Worm (Caenorhabditis elegans): ENCODE data around the gene E04F6.6.

E04F6.6 gene

DNA sequence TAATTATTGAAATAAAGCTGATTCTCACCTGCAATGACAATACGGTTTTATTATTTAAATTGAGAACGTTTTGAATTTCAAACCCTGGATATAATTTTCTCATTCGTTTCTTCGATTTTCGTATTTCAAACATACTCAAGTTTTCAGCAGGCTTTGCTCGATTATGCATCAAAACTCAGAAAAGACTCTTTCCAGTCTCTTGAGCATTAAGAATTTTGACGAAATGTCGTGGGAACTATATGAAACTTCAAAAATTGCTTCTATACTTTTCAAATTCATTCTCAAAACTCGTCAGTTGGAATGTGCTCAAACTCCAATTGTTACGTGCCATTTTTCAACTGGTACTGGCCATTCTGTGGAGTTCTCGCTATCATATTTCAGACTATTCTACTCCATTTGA is 6.0 kb upstream of the E04F6.6 start, which contains the start of gene srd-59:
srd-59 (plus strand) TSS at position 301 of the 400 bp plus-strand sequence.
- no peak for TF ChIP-seq klf-2 (GFP tag; conservative IDR thresholded peaks at IDR 0.05)
- no peak for TF ChIP-seq ref-1 (GFP tag; conservative IDR thresholded peaks at IDR 0.05)
- no peak for TF ChIP-seq med-1 (GFP tag; optimal IDR thresholded peaks at IDR 0.05; ENCODE audit: insufficient read depth)
- TF ChIP-seq ztf-29 (GFP tag; IDR thresholded peaks at IDR 0.05): no peak
- TF ChIP-seq ztf-23 (GFP tag; IDR thresholded peaks at IDR 0.05): no peak
- no peak for TF ChIP-seq cog-1 (tag; optimal IDR thresholded peaks at IDR 0.05)
- TF ChIP-seq T22C8.4 (GFP tag; IDR thresholded peaks at IDR 0.05): no peak
- TF ChIP-seq tab-1 (GFP tag; IDR thresholded peaks at IDR 0.05): no peak
- TF ChIP-seq flt-1 (GFP tag; IDR thresholded peaks at IDR 0.05): no peak

DNA sequence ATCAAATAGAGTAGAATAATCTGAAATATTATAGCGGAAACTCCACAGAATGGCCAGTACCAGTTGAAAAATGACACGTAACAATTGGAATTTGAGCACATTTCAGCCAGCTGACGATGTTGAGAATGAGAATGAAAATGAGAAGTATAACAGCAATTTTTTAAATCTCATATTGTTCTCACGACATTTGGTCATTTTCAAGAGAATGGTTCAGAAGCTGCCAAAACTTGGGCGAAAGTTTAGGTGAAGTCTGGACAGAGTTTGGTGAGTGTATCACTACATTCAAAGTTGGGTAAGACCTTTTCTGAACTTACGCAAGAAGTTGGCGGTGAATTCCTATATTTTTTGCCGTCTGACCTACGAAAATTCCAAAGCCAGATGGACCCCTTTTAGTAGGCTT is 5.6 kb upstream of the E04F6.6 start, which contains the start of gene srd-58:
srd-58 (minus strand) TSS at position 101 of the 400 bp plus-strand sequence.
- no peak for TF ChIP-seq flt-1 (GFP tag; IDR thresholded peaks at IDR 0.05)
- no peak for TF ChIP-seq ztf-23 (GFP tag; IDR thresholded peaks at IDR 0.05)
- no peak for TF ChIP-seq tab-1 (GFP tag; IDR thresholded peaks at IDR 0.05)

DNA sequence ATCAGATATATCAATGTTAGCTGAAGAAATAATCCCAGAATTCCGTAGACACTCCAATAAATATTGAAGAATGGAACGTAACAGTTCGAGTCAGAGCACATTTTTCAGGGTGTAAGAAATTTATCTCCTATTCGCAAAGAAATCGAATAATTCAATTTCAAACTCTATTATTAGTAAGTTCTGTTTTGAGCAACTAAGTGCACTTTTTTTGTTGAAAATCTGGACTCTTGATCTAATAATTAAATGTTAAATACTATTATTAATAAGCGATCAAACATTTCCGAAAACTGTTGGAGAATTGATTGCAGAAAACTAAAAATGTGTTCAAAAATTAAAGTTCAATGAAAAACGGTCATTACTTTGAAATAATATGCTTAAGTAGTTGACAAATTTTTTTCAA is 3.7 kb upstream of the E04F6.6 start, which contains the start of gene srd-56:
srd-56 (minus strand) TSS at position 101 of the 400 bp plus-strand sequence.
- no peak for TF ChIP-seq ztf-29 (GFP tag; IDR thresholded peaks at IDR 0.05)
- TF ChIP-seq cog-1 (tag; optimal IDR thresholded peaks at IDR 0.05): no peak
- TF ChIP-seq flt-1 (GFP tag; IDR thresholded peaks at IDR 0.05): no peak
- no peak for TF ChIP-seq tab-1 (GFP tag; IDR thresholded peaks at IDR 0.05)
- no peak for TF ChIP-seq T22C8.4 (GFP tag; IDR thresholded peaks at IDR 0.05)
- no peak for TF ChIP-seq med-1 (GFP tag; optimal IDR thresholded peaks at IDR 0.05; ENCODE audit: insufficient read depth)
- TF ChIP-seq klf-2 (GFP tag; conservative IDR thresholded peaks at IDR 0.05): no peak
- no peak for TF ChIP-seq ref-1 (GFP tag; conservative IDR thresholded peaks at IDR 0.05)
- no peak for TF ChIP-seq ztf-23 (GFP tag; IDR thresholded peaks at IDR 0.05)

DNA sequence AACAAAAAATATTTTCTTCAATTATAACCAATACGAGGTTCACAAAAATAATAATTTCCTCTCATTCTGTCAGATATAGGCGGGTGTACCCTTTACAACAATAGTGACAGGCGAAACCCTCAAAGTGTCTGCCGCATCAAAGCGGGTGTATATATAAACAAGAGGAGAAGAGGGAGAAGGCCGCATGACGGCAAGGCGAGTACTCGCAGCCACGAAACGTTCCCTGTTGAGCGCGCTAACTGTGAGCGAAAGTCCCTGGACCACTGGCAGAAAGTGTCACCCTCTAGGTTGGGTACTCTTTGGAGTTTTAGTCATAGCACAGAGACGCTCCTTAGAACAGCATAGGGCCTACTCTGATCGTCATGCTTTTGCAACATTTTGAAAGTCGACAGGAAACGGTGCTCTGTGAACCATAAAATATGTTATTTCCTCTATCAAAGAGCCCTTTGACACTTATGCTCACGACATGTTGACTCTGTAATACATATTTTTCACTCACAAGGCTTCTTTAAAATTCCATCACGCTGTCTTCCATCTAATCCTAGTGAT is 760 bp upstream of the E04F6.6 start, which contains the start of gene pcrg-1:
pcrg-1 (plus strand) TSS at position 499 of the 549 bp plus-strand sequence.
- TF ChIP-seq ztf-29 (GFP tag; IDR thresholded peaks at IDR 0.05) (peak; percentile 85), ref-1 (GFP tag; conservative IDR thresholded peaks at IDR 0.05) (peak; percentile 82), cog-1 (tag; optimal IDR thresholded peaks at IDR 0.05) (peak; percentile 74), T22C8.4 (GFP tag; IDR thresholded peaks at IDR 0.05) (peak; percentile 92), med-1 (GFP tag; optimal IDR thresholded peaks at IDR 0.05; ENCODE audit: insufficient read depth) (peak; percentile 61), tab-1 (GFP tag; IDR thresholded peaks at IDR 0.05) (peak; percentile 96), ztf-23 (GFP tag; IDR thresholded peaks at IDR 0.05) (peak; percentile 94), flt-1 (GFP tag; IDR thresholded peaks at IDR 0.05) (peak; percentile 95), klf-2 (GFP tag; conservative IDR thresholded peaks at IDR 0.05) (peak; percentile 86)

DNA sequence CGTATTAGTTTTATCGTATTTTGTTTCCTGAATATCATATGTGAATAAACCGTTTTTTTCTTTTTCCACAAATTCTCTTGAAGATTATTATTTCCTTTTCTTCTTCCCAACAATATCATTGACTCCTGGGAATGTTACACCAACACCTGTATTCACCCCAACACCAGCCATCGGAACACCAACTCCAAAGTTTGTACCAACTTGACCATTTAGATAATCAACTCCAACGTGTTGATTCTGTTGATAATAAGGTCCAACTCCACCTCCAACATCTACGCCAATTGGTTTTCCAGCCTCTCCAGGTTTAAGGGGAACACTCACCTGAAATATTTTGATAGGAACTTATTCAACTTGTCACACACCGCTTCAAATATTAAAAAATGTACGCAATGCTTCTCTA is 1.9 kb downstream of the E04F6.6 start:
- no peak for TF ChIP-seq tab-1 (GFP tag; IDR thresholded peaks at IDR 0.05)
- no peak for TF ChIP-seq klf-2 (GFP tag; conservative IDR thresholded peaks at IDR 0.05)
- no peak for TF ChIP-seq ref-1 (GFP tag; conservative IDR thresholded peaks at IDR 0.05)
- TF ChIP-seq cog-1 (tag; optimal IDR thresholded peaks at IDR 0.05): no peak
- no peak for TF ChIP-seq T22C8.4 (GFP tag; IDR thresholded peaks at IDR 0.05)
- TF ChIP-seq med-1 (GFP tag; optimal IDR thresholded peaks at IDR 0.05; ENCODE audit: insufficient read depth): no peak
- TF ChIP-seq flt-1 (GFP tag; IDR thresholded peaks at IDR 0.05): no peak

DNA sequence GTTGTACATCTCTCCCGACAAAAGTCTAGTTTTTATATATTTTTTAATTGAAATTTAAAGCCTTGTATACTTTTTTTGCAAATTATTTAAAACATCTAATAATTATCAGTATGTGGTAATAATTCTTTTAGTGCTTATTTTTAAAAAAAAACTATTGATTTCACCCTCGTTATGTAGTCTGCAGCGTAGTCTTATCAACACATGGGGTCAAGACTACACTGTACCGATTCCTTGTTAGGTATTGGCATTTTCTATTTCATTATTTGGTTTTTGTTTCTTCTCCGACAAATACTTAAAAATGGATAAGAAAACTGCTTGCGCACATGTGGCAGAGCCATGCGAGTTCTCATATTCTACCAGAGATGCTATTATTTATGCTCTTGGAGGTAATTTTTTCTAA is 3.3 kb downstream of the E04F6.6 start, which contains the start of gene maoc-1:
maoc-1 (plus strand) TSS at position 237 of the 400 bp plus-strand sequence.
- TF ChIP-seq ztf-29 (GFP tag; IDR thresholded peaks at IDR 0.05) (no peak), klf-2 (GFP tag; conservative IDR thresholded peaks at IDR 0.05) (no peak), tab-1 (GFP tag; IDR thresholded peaks at IDR 0.05) (no peak), ref-1 (GFP tag; conservative IDR thresholded peaks at IDR 0.05) (no peak), ztf-23 (GFP tag; IDR thresholded peaks at IDR 0.05) (no peak), T22C8.4 (GFP tag; IDR thresholded peaks at IDR 0.05) (no peak), flt-1 (GFP tag; IDR thresholded peaks at IDR 0.05) (no peak), med-1 (GFP tag; optimal IDR thresholded peaks at IDR 0.05; ENCODE audit: insufficient read depth) (no peak), cog-1 (tag; optimal IDR thresholded peaks at IDR 0.05) (no peak)

DNA sequence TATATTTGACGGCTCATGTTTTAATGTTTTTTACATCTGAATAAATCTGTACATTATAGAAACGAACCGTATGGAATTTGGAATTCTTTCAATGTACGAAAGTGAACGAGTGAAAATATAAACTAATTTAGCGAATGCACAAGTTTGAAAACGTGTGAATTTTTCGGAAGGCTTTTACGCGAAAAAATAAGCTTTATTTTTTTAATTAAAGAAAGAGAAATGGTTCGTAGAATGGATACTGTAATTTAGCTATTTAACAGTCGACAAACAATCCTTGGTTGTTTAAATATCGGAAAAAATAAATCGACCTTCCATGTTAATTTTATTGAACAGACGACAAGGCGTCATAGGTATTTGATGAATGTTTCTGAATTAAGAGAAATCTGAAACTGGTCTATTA is 3.8 kb downstream of the E04F6.6 start, which contains the start of gene acdh-12:
acdh-12 (minus strand) TSS at position 101 of the 400 bp plus-strand sequence.
- TF ChIP-seq ztf-23 (GFP tag; IDR thresholded peaks at IDR 0.05) (no peak), klf-2 (GFP tag; conservative IDR thresholded peaks at IDR 0.05) (no peak), med-1 (GFP tag; optimal IDR thresholded peaks at IDR 0.05; ENCODE audit: insufficient read depth) (no peak), flt-1 (GFP tag; IDR thresholded peaks at IDR 0.05) (no peak)

DNA sequence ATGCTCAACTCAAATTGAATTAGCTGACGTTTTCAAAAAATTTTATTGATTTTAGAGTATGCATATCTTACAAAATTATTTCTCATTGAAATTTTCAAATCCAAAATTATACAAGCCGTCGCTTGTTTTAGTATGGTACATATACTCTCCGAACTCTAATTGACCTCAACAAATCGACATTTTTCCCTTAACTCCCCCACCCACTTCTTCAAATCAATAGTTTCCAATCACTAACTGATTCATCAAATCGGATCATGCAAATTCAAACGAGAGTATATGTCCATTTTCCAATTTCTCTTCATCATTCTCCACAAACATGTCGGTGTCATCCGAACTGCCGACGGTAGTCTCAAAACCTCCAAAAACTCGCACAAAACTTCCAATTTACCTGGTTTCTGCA is 10.2 kb downstream of the E04F6.6 start, which contains the start of gene E04F6.4:
E04F6.4 (plus strand) TSS at position 301 of the 400 bp plus-strand sequence.
- no peak for TF ChIP-seq klf-2 (GFP tag; conservative IDR thresholded peaks at IDR 0.05)
- no peak for TF ChIP-seq ztf-23 (GFP tag; IDR thresholded peaks at IDR 0.05)
- TF ChIP-seq flt-1 (GFP tag; IDR thresholded peaks at IDR 0.05): no peak
- no peak for TF ChIP-seq cog-1 (tag; optimal IDR thresholded peaks at IDR 0.05)

DNA sequence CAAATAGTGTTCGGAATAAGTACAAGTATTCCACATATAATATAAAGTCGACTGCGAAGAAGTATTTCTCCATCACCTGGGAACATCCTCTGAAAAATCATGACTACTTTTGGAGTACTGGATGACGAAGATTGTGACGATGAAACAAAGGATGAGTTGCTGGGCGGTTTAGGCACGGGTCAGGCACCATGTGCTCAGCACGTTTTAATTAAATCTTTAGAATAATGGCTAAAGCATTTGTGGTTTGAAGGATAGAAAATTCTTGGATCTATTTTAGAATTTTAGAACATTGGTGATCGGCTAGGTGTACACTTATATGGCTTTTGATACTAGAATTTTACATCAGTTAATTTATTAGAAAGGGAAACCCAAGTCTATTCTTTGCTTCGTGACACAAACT is 12.3 kb downstream of the E04F6.6 start, which contains the start of gene C27H5.6:
C27H5.6 (minus strand) TSS at position 101 of the 400 bp plus-strand sequence.
- no peak for TF ChIP-seq med-1 (GFP tag; optimal IDR thresholded peaks at IDR 0.05; ENCODE audit: insufficient read depth)
- TF ChIP-seq T22C8.4 (GFP tag; IDR thresholded peaks at IDR 0.05): no peak
- TF ChIP-seq ref-1 (GFP tag; conservative IDR thresholded peaks at IDR 0.05): no peak
- no peak for TF ChIP-seq ztf-29 (GFP tag; IDR thresholded peaks at IDR 0.05)
- TF ChIP-seq cog-1 (tag; optimal IDR thresholded peaks at IDR 0.05): no peak
- TF ChIP-seq tab-1 (GFP tag; IDR thresholded peaks at IDR 0.05): no peak
- TF ChIP-seq klf-2 (GFP tag; conservative IDR thresholded peaks at IDR 0.05): no peak
- TF ChIP-seq ztf-23 (GFP tag; IDR thresholded peaks at IDR 0.05): no peak
- TF ChIP-seq flt-1 (GFP tag; IDR thresholded peaks at IDR 0.05): no peak

DNA sequence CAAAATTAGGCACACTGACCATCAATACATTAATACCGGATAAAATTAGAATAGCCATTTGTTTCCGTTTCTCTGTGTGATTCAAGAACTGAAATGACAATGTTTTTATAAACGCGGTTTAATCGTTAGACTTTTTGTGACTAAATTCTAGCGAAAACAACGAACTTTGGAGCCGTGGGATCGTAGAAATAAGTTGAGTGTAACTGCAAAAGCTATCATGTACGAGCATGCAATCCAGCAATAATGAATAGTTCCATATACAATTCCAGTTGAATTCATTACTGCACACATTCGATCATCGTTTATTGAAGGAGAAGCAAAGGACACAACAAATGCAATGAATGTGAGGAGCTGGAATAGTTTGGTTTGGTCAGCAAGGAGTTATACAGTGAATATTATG is 13.2 kb downstream of the E04F6.6 start:
- no peak for TF ChIP-seq ref-1 (GFP tag; conservative IDR thresholded peaks at IDR 0.05)
- no peak for TF ChIP-seq ztf-23 (GFP tag; IDR thresholded peaks at IDR 0.05)
- no peak for TF ChIP-seq med-1 (GFP tag; optimal IDR thresholded peaks at IDR 0.05; ENCODE audit: insufficient read depth)
- TF ChIP-seq flt-1 (GFP tag; IDR thresholded peaks at IDR 0.05): no peak
- no peak for TF ChIP-seq ztf-29 (GFP tag; IDR thresholded peaks at IDR 0.05)
- no peak for TF ChIP-seq klf-2 (GFP tag; conservative IDR thresholded peaks at IDR 0.05)
- TF ChIP-seq tab-1 (GFP tag; IDR thresholded peaks at IDR 0.05): no peak
- TF ChIP-seq cog-1 (tag; optimal IDR thresholded peaks at IDR 0.05): no peak
- no peak for TF ChIP-seq T22C8.4 (GFP tag; IDR thresholded peaks at IDR 0.05)

Data from whole organism, midembryonic.